Fruit fly (Drosophila melanogaster): ENCODE data around the gene CG13308.
A peak's percentile ranks its signal among the peaks of the same experiment; 100 is the strongest.

CG13308 gene

DNA sequence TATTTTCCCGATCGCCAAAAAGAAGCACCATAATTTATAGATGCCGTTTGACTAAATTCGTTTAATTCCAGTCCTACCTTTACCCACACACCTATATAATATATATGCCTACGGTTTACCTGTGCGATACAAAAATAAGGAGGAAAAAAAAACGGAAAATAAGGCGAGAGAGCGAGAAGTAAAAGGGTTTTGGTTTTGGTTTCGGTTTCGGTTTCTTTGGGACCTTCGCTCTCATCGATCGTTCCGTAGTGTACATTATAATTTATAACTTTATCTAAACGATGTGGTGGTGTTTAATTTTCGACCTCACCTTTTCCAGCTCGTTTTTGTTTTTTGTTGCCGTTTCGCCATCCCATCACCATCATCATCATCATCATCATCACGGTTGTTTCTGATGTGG is 17.2 kb downstream of the CG13308 start:
- no peak for TF ChIP-seq noc (tag; optimal IDR thresholded peaks at IDR 0.05)

DNA sequence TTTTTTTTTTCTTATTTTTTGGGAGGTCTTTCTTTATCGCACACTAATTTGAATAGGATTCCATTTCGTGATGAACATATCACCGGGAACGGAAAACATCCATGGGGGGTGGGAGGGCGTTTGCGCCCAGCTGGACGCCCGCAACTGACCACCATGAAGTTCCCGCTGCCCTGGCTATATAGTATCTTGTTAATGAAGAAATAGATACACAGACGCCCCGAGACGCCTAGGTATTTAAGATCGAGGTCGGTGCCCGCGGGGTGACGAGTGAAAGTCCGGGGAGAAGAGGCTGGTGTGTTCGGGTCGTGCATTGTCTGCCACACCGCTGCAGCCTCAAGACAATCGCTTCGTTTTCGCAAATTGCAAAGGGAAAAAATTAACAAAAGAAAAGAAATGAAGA is 17.7 kb downstream of the CG13308 start:
- TF ChIP-seq noc (tag; optimal IDR thresholded peaks at IDR 0.05): no peak

DNA sequence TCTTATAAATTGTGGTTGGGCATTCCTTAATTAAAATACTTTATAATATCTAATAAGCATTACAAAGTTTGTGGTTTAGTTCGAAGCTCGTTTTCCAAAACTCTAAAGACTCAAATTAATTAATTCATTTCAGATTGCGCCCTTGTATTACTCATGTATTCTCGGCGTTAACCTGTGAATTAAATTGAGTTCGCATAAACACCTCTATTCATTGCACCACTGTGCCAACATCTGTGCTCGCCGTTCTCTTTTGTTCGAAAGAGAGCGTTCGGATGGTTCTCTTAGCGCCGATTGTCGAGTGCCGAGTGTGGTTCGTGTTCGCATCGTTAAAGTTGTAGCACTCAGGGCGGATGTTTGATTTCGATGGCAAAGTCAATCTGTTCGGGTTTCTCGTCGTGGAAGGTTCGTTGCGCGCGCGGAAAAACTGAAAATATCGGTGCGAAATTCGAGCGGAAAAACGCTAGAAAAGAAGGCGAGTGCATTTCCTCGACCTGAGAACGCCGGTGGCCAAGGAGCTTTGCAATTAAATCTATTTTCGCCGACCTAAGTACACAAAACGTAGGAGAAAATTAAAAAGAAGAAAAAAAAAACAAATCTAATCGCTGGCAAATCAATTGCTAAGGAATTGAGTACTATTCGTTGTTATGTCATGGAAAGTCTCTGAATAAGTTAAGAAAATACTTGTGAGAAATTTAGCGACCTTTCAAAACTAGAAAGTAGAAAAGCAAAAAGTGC is 19.0 kb downstream of the CG13308 start, which contains the start of gene dally:
Gene dally (plus strand): TSS at position 373 of the 735 bp plus-strand sequence.
- peak; percentile 30 for TF ChIP-seq noc (tag; optimal IDR thresholded peaks at IDR 0.05)

DNA sequence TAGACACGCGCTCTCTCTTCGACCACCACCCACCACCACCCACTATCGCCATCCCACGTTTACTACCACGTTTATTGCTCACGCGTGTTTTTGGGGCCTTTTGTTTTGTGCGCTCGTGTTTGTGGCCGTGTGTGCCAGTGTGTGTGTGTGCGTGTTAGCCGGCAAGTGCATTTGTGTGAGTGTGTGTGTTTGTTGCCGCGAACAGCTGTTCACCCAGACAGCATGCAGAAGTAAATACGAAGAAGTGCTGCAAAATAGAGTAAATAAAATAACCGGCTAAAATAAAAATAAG is 19.5 kb downstream of the CG13308 start:
- no peak for TF ChIP-seq noc (tag; optimal IDR thresholded peaks at IDR 0.05)

DNA sequence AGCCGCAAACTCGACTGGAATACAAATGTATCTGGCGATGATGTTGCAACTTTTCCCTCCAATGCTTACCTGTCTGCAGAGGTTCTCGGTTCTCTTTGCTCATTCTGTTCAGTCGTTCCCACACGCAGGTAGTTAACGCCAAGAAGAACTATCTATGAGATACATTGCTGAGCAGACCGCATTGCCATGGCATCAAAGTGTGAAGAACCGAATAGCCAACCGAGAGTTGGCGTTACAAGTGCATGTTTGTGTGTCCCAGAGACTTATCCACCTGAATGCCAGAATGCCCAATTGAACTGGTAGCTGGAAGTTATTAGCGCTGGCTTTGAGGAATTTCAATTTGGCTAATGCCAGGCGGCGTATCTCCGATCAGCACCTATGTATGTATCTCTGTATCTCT is 21.2 kb downstream of the CG13308 start:
- no peak for TF ChIP-seq noc (tag; optimal IDR thresholded peaks at IDR 0.05)

DNA sequence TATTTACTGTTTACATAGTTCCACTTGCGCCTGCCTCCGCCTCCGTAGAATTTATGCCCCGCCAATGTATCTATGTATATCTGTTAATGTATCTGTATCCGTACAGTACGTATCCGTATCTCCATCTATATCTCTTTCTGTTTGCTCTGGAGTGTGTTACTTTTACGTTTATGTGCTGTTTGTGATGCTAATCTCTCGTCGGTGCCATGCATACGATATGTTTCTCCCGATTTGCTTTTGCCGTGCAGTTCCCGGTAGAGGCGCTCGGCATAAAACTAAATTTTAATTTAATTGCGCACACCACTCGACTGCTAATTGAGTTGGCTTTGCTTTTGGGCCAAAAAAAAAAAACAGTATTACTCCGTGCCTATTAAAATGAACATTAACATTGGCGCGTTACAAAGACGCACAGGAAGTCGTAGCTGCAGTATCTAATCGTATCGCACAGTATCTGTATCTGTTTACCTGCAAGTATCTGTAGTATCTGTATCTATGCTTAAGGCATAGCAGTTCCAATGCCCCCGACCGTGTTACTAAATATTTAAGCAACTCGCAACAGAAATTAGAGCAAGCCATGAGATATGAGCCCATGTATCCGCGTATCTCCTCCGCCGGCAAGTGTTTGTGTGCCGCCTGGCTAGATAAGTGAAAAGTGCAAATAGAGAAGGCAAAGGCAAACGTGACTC is 21.8 kb downstream of the CG13308 start:
- no peak for TF ChIP-seq noc (tag; optimal IDR thresholded peaks at IDR 0.05)

DNA sequence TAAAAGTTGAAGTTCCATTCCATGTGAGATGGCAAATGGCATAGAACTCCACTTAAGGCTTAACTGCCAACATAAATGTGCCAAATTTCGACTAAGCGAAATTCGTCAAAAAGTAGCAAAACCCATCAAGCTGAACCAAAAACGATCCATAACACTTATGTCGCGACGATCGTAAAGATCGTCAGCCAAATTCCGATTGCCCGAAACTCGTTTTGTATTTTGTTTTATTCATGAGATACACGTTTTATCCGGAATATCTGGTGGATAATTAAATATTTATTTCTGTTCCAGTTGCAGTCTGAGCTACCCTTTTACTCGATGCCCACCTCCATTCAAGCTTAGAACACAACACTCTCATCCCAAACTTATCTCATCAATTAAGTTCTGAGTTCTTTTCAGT is 22.6 kb downstream of the CG13308 start:
- no peak for TF ChIP-seq noc (tag; optimal IDR thresholded peaks at IDR 0.05)

DNA sequence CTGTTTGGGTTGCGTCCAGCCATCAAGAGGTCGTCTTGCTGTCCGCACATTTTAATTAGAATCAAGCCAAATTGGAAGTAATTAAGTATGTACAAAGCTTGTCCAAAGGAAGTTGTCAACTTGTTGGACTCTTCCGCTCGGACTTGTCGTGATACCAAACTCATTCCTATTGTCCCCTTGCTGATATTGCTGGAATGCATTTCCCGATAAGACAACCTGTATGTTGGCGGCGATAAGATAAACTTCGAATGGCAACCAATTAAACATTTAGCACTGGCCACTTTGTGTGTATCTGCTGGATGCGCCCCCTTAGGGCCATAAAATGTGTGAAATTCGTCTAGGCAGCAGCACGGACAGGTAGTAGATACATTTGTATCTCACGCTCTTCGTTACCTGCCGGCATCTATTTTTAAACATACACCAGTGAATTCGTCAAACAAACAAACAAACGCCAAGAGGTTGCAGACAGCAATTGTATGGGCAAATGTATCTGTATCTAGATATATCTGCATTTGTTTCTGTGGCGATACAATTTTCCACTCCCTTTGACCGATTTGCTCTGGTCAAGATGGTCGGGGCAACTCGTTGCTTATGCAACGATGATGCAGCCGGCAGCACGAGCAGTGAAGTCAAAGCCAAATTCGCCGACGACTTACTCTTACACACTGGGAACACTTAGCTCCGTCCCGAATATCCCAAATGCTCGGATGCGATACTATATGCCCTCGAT is 24.6 kb downstream of the CG13308 start:
- no peak for TF ChIP-seq noc (tag; optimal IDR thresholded peaks at IDR 0.05)

DNA sequence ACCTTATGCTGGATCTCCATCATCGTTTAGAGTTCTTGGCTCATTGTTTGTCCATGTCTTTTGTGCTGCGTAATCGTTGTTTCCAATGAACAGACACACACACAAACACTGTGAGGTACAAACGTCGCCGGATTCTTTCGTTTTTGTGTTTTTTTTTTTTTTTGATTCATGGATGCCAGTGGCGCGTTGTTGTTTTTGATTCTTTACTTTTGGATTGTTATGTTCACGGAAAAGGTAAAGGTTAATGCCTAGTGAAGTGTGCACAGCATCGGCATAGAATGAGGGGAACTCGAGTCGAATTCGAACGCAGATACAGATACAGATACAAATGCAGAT is 25.1 kb downstream of the CG13308 start:
- no peak for TF ChIP-seq noc (tag; optimal IDR thresholded peaks at IDR 0.05)

DNA sequence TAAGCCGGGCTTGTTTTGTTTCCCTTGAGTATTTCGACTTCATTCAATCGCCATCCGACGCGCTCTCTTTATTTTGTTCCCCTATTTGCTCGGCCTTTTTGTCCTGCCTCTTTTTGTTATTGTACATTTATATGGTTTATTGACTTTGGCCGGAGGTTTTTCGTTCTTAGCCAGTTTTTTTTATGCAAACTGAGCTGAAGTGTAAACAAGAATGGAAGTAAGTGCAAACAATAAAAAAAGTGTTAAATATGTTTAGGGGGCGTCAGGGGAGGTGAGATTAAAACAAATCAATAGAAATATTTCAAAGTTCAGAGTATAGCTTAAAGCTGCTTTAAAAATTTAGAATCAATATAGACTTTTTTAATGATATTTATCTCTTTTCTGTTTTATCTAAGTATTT is 26.1 kb downstream of the CG13308 start:
- TF ChIP-seq noc (tag; optimal IDR thresholded peaks at IDR 0.05): no peak

DNA sequence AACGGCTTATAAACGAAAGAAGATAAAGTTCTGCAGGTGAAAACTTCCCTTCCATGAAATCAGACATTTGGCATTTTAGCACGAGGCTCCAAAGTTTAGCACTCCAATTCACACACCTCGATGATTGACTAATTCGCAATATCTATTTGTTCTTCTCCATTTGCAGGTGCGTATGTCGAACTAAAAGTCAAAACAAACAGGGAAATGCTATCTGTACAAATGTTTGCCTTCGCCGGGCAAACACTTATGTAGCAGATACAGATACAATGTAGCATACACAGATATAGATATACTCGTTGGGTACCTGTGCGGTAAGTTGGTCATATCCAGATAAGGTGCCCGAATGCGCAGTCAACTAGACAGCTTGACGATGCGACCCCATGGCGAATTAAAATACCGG is 26.5 kb downstream of the CG13308 start:
- TF ChIP-seq noc (tag; optimal IDR thresholded peaks at IDR 0.05): peak; percentile 47

DNA sequence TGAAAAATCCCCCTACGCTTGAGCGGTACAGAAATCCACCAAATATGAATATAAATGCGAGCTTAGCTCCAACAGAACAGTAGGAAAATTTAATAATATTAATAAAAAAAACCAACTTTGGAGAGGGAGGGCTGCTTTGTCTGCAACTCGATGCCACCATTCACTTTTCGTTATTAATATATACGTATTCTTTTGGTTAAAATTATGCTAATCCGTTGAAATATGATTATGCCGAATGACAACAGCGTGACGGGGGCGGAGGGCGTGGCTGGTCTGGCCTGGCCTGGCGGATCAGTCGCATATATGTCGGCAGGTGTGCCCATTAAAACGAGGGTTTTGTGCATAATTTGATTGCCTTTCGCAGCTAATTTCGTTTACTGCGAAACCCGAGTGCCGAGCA is 27.1 kb downstream of the CG13308 start:
- TF ChIP-seq noc (tag; optimal IDR thresholded peaks at IDR 0.05): no peak

DNA sequence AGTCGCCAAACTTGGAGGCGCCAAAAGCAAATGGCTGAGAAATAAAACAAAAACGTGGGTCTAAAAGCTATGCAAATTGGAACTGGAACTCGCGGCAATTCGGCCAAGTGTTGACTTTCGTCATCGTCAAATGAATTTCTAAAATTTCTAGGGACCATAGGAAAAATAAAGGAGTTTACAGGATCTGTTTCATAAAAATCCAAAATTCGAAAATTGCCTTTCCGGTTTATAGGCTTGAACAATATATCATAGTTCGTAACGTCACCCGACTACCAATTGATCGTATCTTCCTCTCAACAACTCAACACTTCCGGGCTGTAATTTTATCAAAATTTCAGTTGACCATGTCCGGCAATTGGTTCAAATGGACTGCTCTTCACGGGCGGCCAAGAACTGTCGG is 27.8 kb downstream of the CG13308 start, which contains the start of gene CG32026:
Gene CG32026 (plus strand): TSS at position 301 of the 400 bp plus-strand sequence.
- no peak for TF ChIP-seq noc (tag; optimal IDR thresholded peaks at IDR 0.05)

DNA sequence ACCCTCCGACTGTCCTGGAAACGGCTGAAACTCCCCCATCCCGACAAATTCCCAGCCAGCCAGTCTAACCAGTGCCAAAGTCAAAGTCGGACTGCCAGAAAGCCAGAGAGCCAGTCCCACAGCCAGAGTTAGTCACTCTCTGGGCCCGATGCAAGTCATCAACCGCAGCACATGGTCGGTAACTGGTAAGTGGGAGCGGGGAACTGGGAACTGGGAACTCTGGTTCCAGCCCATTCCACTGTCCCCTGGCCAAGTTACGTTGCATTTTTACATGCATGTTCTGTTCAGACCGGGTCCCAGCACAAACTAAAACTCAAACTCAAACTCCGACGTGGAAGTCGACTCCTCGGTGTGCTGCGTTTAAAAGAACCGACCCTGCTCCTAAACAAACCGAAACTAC is 30.8 kb downstream of the CG13308 start:
- TF ChIP-seq noc (tag; optimal IDR thresholded peaks at IDR 0.05): no peak

DNA sequence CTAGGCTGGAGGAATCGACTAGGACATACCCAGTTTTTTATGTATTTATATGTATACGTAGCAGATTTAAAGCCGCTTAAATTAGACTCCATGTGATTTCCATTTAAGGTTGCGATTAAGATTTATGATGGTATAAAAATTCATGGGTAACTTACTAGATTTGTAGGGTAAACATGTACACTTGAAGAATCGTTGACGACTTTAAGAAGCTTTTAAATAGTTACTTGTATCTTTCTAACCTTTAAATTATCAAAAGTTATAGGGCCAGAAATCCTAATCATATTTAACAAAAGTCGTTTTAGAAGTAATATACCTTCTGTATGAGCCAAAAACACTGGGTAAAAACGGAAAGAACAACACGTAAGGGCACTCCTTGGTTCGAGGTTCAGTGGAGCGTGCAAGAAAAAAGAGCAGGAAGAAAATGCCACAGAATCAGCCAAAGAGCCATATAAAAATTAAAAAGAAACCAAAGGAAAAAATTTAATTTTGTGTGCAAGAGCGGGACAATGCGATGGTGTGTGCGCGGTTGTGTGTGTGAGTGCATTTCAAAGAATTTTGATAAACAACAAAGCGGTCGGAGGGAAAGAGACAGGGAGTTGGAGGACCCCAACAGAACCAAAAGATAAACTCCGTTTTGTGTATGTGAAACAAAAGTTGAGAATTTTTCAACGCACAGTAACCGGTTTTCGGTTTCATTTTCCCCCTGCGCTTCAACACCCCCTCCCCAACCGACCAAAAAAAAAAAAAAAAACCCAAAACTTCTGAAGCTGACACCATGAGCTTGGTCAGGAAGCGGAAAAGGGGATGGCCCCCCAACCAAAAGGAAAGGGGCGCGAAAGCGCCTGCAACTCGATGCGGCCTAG is 31.4 kb downstream of the CG13308 start:
- no peak for TF ChIP-seq noc (tag; optimal IDR thresholded peaks at IDR 0.05)

DNA sequence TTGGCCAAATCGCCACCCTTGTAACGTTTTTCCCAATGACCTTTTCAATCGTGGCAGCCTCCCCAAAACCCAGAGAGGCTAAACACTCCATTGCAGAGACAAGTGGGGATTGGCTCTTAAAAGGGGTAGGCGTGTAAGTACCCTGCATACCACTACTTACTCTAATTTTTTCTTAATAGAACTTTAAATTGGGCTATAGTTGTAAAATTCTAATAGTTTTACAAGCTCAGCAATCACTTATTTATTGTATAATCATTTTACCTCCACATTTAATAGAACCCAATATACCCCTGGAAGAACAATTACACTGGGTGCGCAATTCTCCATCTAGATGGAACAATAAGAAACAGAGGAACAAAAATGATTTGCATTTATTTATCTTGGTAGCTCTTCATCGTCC is 33.4 kb downstream of the CG13308 start:
- TF ChIP-seq noc (tag; optimal IDR thresholded peaks at IDR 0.05): peak; percentile 15
